Worm (Caenorhabditis elegans): ENCODE data around the gene srh-30.

ce11 chrV:6780676-6781075 lies 9.1 kb upstream of the srh-30 start:
- no peak for TF ChIP-seq nhr-90 (tag; optimal IDR thresholded peaks at IDR 0.05)
- no peak for TF ChIP-seq mel-28 (tag; optimal IDR thresholded peaks at IDR 0.05; ENCODE audit: borderline replicate concordance)
- no peak for TF ChIP-seq F57A8.1 (GFP tag; optimal IDR thresholded peaks at IDR 0.05)
- no peak for TF ChIP-seq nfya-1 (tag; optimal IDR thresholded peaks at IDR 0.05; ENCODE audit: borderline replicate concordance, insufficient read depth)
- no peak for TF ChIP-seq ets-4 (GFP tag; optimal IDR thresholded peaks at IDR 0.05)
- no peak for TF ChIP-seq sptf-2 (GFP tag; optimal IDR thresholded peaks at IDR 0.05)
